Worm (Caenorhabditis elegans) whole organism, L3 larva: ENCODE data around the gene hot-9.

Experiments
- fkh-10 ChIP-seq: sonication (generic microtip); optimal IDR thresholded peaks from 2 replicates; lab custom pipeline; 2017; ENCODE audit warnings: missing biosample characterization, missing genetic modification reagents, missing genetic modification characterization
- lin-15B ChIP-seq: fragments of 150-350 bp; optimal IDR thresholded peaks from 2 replicates; lab custom pipeline; 2014; ENCODE audit warnings: missing biosample characterization, missing genetic modification characterization
- nhr-43 ChIP-seq: sonication (generic microtip); optimal IDR thresholded peaks from 2 replicates; lab custom pipeline; 2016; ENCODE audit warnings: mild to moderate bottlenecking, missing genetic modification characterization, missing compliant biosample characterization; ENCODE audit not compliant: poor library complexity, severe bottlenecking
- nhr-67 ChIP-seq: fragments of 150-350 bp; optimal IDR thresholded peaks from 2 replicates; lab custom pipeline; 2014; ENCODE audit warnings: missing biosample characterization, missing genetic modification characterization
- nhr-76 ChIP-seq: fragments of 150-350 bp; sonication (generic microtip); optimal IDR thresholded peaks from 5 replicates; lab custom pipeline; 2014; ENCODE audit warnings: missing biosample characterization, missing genetic modification characterization
- pqm-1 ChIP-seq: fragments of 150-350 bp; optimal IDR thresholded peaks from 2 replicates; lab custom pipeline; 2017; ENCODE audit warnings: missing biosample characterization, missing genetic modification characterization, inconsistent platforms
- skn-1 ChIP-seq: fragments of 150-350 bp; optimal IDR thresholded peaks from 2 replicates; lab custom pipeline; 2014; ENCODE audit warnings: missing biosample characterization, missing genetic modification characterization
- tbx-2 ChIP-seq: sonication (generic microtip); optimal IDR thresholded peaks from 2 replicates; lab custom pipeline; 2016; ENCODE audit warnings: mild to moderate bottlenecking, missing genetic modification characterization, missing compliant biosample characterization

DNA sequence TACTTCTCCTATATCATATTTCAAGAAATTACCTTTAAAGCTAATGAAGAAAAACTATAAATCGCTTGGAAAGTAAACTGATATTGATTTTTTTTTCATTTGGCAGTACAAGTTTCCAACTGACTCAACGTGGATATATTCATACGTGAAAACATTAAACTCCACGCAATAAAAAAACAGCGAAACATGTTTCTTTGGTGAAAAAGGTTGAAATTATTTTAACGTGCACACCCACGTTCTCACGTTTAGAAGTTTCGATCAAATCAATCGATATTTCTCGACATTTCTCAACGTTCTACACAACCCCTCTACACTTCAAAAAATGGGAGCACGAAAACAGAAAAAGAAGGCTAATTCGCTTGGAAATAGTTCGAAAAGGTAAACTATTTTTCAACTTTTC is 16.3 kb downstream of the hot-9 start, which contains the start of the genes best-6 and C09B9.2:
- TF ChIP-seq nhr-76 (tag; lab: Kevin White, UChicago) = no peak
- no peak for TF ChIP-seq skn-1 (tag; lab: Kevin White, UChicago)
- no peak for TF ChIP-seq tbx-2
- TF ChIP-seq fkh-10 (GFP tag; lab: Kevin White, UChicago) = no peak
- no peak for TF ChIP-seq nhr-43 (tag; lab: Kevin White, UChicago)
- no peak for TF ChIP-seq nhr-67 (tag; lab: Kevin White, UChicago)
- no peak for TF ChIP-seq lin-15B
- no peak for TF ChIP-seq pqm-1 (tag; lab: Kevin White, UChicago)
